Fruit fly (Drosophila melanogaster) whole organism, embryonic: ENCODE results near the gene CG6254.
A peak's percentile ranks its signal among the peaks of the same experiment; 100 is the strongest.

Experiments used
- Ada2b ChIP-seq: fragments of 200-800 bp; sonication (Bioruptor generic); IDR thresholded peaks from 2 replicates; pipeline ENCODE4 v1.3.6; 2022; ENCODE audit warnings: missing biosample characterization, missing genetic modification characterization
- Aef1 ChIP-seq: fragments of 200-800 bp; sonication (Bioruptor generic); IDR thresholded peaks from 3 replicates; pipeline ENCODE4 v1.3.6; 2022; ENCODE audit warnings: missing biosample characterization, missing genetic modification characterization
- Asciz ChIP-seq: fragments of 200-800 bp; sonication (Bioruptor generic); optimal IDR thresholded peaks from 2 replicates; lab custom pipeline; 2017; ENCODE audit warnings: missing biosample characterization, mild to moderate bottlenecking, missing genetic modification characterization, missing genetic modification reagents
- Atf3 ChIP-seq: fragments of 200-800 bp; sonication (Bioruptor generic); optimal IDR thresholded peaks from 3 replicates; lab custom pipeline; 2016; ENCODE audit warnings: missing biosample characterization, missing genetic modification characterization
- CG10274 ChIP-seq: fragments of 200-800 bp; sonication (Bioruptor generic); optimal IDR thresholded peaks from 3 replicates; lab custom pipeline; 2017; ENCODE audit warnings: missing biosample characterization, mild to moderate bottlenecking, missing genetic modification characterization
- CG10979 ChIP-seq: fragments of 200-800 bp; sonication (Bioruptor generic); optimal IDR thresholded peaks from 2 replicates; lab custom pipeline; 2018; ENCODE audit warnings: missing biosample characterization, mild to moderate bottlenecking, missing genetic modification characterization, moderate library complexity
- CG13624 ChIP-seq: fragments of 200-800 bp; sonication (Bioruptor generic); optimal IDR thresholded peaks from 2 replicates; lab custom pipeline; 2016; ENCODE audit warnings: missing biosample characterization, missing genetic modification characterization
- CG13775 ChIP-seq: fragments of 200-800 bp; sonication (Bioruptor generic); optimal IDR thresholded peaks from 3 replicates; lab custom pipeline; 2017; ENCODE audit warnings: missing biosample characterization, mild to moderate bottlenecking, missing genetic modification characterization
- CG15601 ChIP-seq: fragments of 200-800 bp; sonication (Bioruptor generic); optimal IDR thresholded peaks from 3 replicates; lab custom pipeline; 2019; ENCODE audit warnings: missing biosample characterization, mild to moderate bottlenecking, missing genetic modification characterization, moderate library complexity
- CG15696 ChIP-seq: fragments of 200-800 bp; sonication (Bioruptor generic); optimal IDR thresholded peaks from 2 replicates; lab custom pipeline; 2019; ENCODE audit warnings: missing biosample characterization, mild to moderate bottlenecking, missing genetic modification characterization, moderate library complexity
- CG16815 ChIP-seq: fragments of 200-800 bp; sonication (Bioruptor generic); optimal IDR thresholded peaks from 3 replicates; lab custom pipeline; 2017; ENCODE audit warnings: missing biosample characterization, mild to moderate bottlenecking, missing genetic modification characterization
- CG16863 ChIP-seq: fragments of 200-800 bp; sonication (Bioruptor generic); optimal IDR thresholded peaks from 3 replicates; lab custom pipeline; 2016; ENCODE audit warnings: missing biosample characterization, missing genetic modification characterization
- CG17359 ChIP-seq: fragments of 200-800 bp; sonication (Bioruptor generic); optimal IDR thresholded peaks from 3 replicates; lab custom pipeline; 2018; ENCODE audit warnings: missing biosample characterization, mild to moderate bottlenecking, missing genetic modification characterization, moderate library complexity
- CG17385 ChIP-seq: fragments of 200-800 bp; sonication (Bioruptor generic); optimal IDR thresholded peaks from 3 replicates; lab custom pipeline; 2018; ENCODE audit warnings: missing biosample characterization, mild to moderate bottlenecking, missing genetic modification characterization
- CG2120 ChIP-seq: fragments of 200-800 bp; sonication (Bioruptor generic); optimal IDR thresholded peaks from 3 replicates; lab custom pipeline; 2016; ENCODE audit warnings: missing biosample characterization, missing genetic modification characterization
- CG30403 ChIP-seq: fragments of 200-800 bp; sonication (Bioruptor generic); optimal IDR thresholded peaks from 3 replicates; lab custom pipeline; 2016; ENCODE audit warnings: missing biosample characterization, missing genetic modification characterization
- CG30431 ChIP-seq: fragments of 200-800 bp; sonication (Bioruptor generic); optimal IDR thresholded peaks from 2 replicates; lab custom pipeline; 2017; ENCODE audit warnings: missing biosample characterization, missing genetic modification characterization
- CG31441 ChIP-seq: fragments of 200-800 bp; sonication (Bioruptor generic); IDR thresholded peaks from 2 replicates; pipeline ENCODE4 v1.3.6; 2022; ENCODE audit warnings: missing biosample characterization, missing genetic modification characterization
- CG34422 ChIP-seq: fragments of 200-800 bp; sonication (Bioruptor generic); IDR thresholded peaks from 3 replicates; pipeline ENCODE4 v1.3.6; 2022; ENCODE audit warnings: missing biosample characterization, missing genetic modification characterization
- CG5180 ChIP-seq: fragments of 200-800 bp; sonication (Bioruptor generic); optimal IDR thresholded peaks from 3 replicates; lab custom pipeline; 2017; ENCODE audit warnings: missing biosample characterization, missing genetic modification characterization, mild to moderate bottlenecking, moderate library complexity, missing genetic modification reagents
- CG9609 ChIP-seq: fragments of 200-800 bp; sonication (Bioruptor generic); optimal IDR thresholded peaks from 3 replicates; lab custom pipeline; 2016; ENCODE audit warnings: missing biosample characterization, missing genetic modification characterization
- CG9797 ChIP-seq: fragments of 200-800 bp; sonication (Bioruptor generic); optimal IDR thresholded peaks from 3 replicates; lab custom pipeline; 2018; ENCODE audit warnings: missing biosample characterization, mild to moderate bottlenecking, missing genetic modification characterization
- D19A ChIP-seq: fragments of 200-800 bp; optimal IDR thresholded peaks from 3 replicates; lab custom pipeline; 2019; ENCODE audit warnings: missing biosample characterization, mild to moderate bottlenecking, missing genetic modification characterization, moderate library complexity
- Dip3 ChIP-seq: fragments of 200-800 bp; sonication (Bioruptor generic); optimal IDR thresholded peaks from 3 replicates; lab custom pipeline; 2016; ENCODE audit warnings: missing biosample characterization, missing genetic modification characterization
- Med ChIP-seq: fragments of 200-800 bp; sonication (Bioruptor generic); peaks from one replicate; lab custom pipeline; 2016; ENCODE audit warnings: missing biosample characterization, missing genetic modification characterization, mild to moderate bottlenecking, inconsistent platforms, moderate library complexity
- Mes4 ChIP-seq: fragments of 200-800 bp; sonication (Bioruptor generic); optimal IDR thresholded peaks from 2 replicates; lab custom pipeline; 2016; ENCODE audit warnings: missing biosample characterization, missing genetic modification characterization
- Myb ChIP-seq: fragments of 200-800 bp; sonication (Bioruptor generic); optimal IDR thresholded peaks from 2 replicates; lab custom pipeline; 2016; ENCODE audit warnings: missing biosample characterization, missing genetic modification characterization
- NfI ChIP-seq: fragments of 200-800 bp; sonication (Bioruptor generic); optimal IDR thresholded peaks from 3 replicates; lab custom pipeline; 2018; ENCODE audit warnings: missing biosample characterization, mild to moderate bottlenecking, missing genetic modification characterization, moderate library complexity
- Opbp ChIP-seq: fragments of 200-800 bp; sonication (Bioruptor generic); IDR thresholded peaks from 3 replicates; pipeline ENCODE4 v1.3.6; 2022; ENCODE audit warnings: missing biosample characterization, missing genetic modification characterization; ENCODE audit not compliant: partially characterized antibody
- Sox102F ChIP-seq: fragments of 200-800 bp; sonication (Bioruptor generic); optimal IDR thresholded peaks from 2 replicates; lab custom pipeline; 2018; ENCODE audit warnings: missing biosample characterization, mild to moderate bottlenecking, missing genetic modification characterization, moderate library complexity
- Tbp ChIP-seq: fragments of >200 bp; optimal IDR thresholded peaks from 2 replicates; lab custom pipeline; 2018; ENCODE audit warnings: missing biosample characterization, missing genetic modification characterization
- Trl ChIP-seq, 3 experiments: fragments of >200 bp in 2 of 3; fragments of 200-800 bp in 1 of 3; sonication (Bioruptor generic) in 1 of 3; optimal IDR thresholded peaks; 2 replicates in 1 of 3; 3 replicates in 2 of 3; lab custom pipeline; 2016 to 2017; ENCODE audit warnings: missing biosample characterization in 1 of 3, missing genetic modification characterization in 1 of 3
- bsh ChIP-seq, 2 experiments: fragments of 200-800 bp; sonication (Bioruptor generic); optimal IDR thresholded peaks; 2 replicates each; lab custom pipeline; 2017 to 2018; ENCODE audit warnings: mild to moderate bottlenecking in 2 of 2, missing biosample characterization in 2 of 2, missing genetic modification characterization in 2 of 2, moderate library complexity in 1 of 2
- cad ChIP-seq: fragments of >200 bp; optimal IDR thresholded peaks from 2 replicates; lab custom pipeline; 2017; ENCODE audit warnings: missing biosample characterization, missing genetic modification characterization
- da ChIP-seq: fragments of 200-800 bp; sonication (Bioruptor generic); optimal IDR thresholded peaks from 2 replicates; lab custom pipeline; 2016; ENCODE audit warnings: missing biosample characterization, missing genetic modification characterization
- dimm ChIP-seq: fragments of 200-800 bp; sonication (Bioruptor generic); IDR thresholded peaks from 2 replicates; pipeline ENCODE4 v1.3.6; 2022; ENCODE audit warnings: missing biosample characterization, missing genetic modification characterization
- gt ChIP-seq: fragments of 200-800 bp; sonication (Bioruptor generic); IDR thresholded peaks from 2 replicates; pipeline ENCODE4 v1.3.6; 2022; ENCODE audit warnings: missing biosample characterization, missing genetic modification characterization
- jumu ChIP-seq: fragments of 200-800 bp; sonication (Bioruptor generic); optimal IDR thresholded peaks from 3 replicates; lab custom pipeline; 2016; ENCODE audit warnings: missing biosample characterization, missing genetic modification characterization
- lola ChIP-seq, 3 experiments: fragments of >200 bp in 2 of 3; fragments of 200-800 bp in 1 of 3; sonication (Bioruptor generic) in 1 of 3; optimal IDR thresholded peaks; 2 replicates each; lab custom pipeline; 2017 to 2019; ENCODE audit warnings: missing biosample characterization in 3 of 3, missing genetic modification characterization in 3 of 3, mild to moderate bottlenecking in 1 of 3, moderate library complexity in 1 of 3
- maf-S ChIP-seq: fragments of 200-800 bp; sonication (Bioruptor generic); optimal IDR thresholded peaks from 2 replicates; lab custom pipeline; 2016; ENCODE audit warnings: missing biosample characterization, missing genetic modification characterization
- pros ChIP-seq: fragments of 200-800 bp; sonication (Bioruptor generic); optimal IDR thresholded peaks from 3 replicates; lab custom pipeline; 2019; ENCODE audit warnings: missing biosample characterization, mild to moderate bottlenecking, missing genetic modification characterization, moderate library complexity
- sc ChIP-seq, 3 experiments: fragments of >200 bp in 2 of 3; fragments of 200-800 bp in 1 of 3; sonication (Bioruptor generic) in 1 of 3; optimal IDR thresholded peaks; 2 replicates in 2 of 3; 3 replicates in 1 of 3; lab custom pipeline; 2017; ENCODE audit warnings: mild to moderate bottlenecking in 1 of 3, missing biosample characterization in 1 of 3, missing genetic modification characterization in 1 of 3, missing genetic modification reagents in 1 of 3
- sens ChIP-seq: fragments of 200-800 bp; sonication (Bioruptor generic); peaks from one replicate; lab custom pipeline; 2016; ENCODE audit warnings: missing biosample characterization, missing genetic modification characterization
- sisA ChIP-seq: fragments of 200-800 bp; sonication (Bioruptor generic); IDR thresholded peaks from 2 replicates; pipeline ENCODE4 v1.3.6; 2022; ENCODE audit warnings: missing biosample characterization, missing genetic modification characterization
- slbo ChIP-seq: fragments of 200-800 bp; sonication (Bioruptor generic); IDR thresholded peaks from 2 replicates; pipeline ENCODE4 v1.3.6; 2022; ENCODE audit warnings: missing biosample characterization, missing genetic modification characterization
- stc ChIP-seq: fragments of 200-800 bp; sonication (Bioruptor generic); IDR thresholded peaks from 2 replicates; pipeline ENCODE4 v1.3.6; 2022; ENCODE audit warnings: missing biosample characterization, missing genetic modification characterization
- sug ChIP-seq: fragments of 200-800 bp; optimal IDR thresholded peaks from 2 replicates; lab custom pipeline; 2019; ENCODE audit warnings: missing biosample characterization, mild to moderate bottlenecking, missing genetic modification characterization, moderate library complexity
- toy ChIP-seq: fragments of 200-800 bp; sonication (Bioruptor generic); IDR thresholded peaks from 2 replicates; pipeline ENCODE4 v1.3.6; 2022; ENCODE audit warnings: missing biosample characterization, missing genetic modification characterization
- zen2 ChIP-seq: fragments of 200-800 bp; sonication (Bioruptor generic); IDR thresholded peaks from 3 replicates; pipeline ENCODE4 v1.3.6; 2022; ENCODE audit warnings: missing biosample characterization, missing genetic modification characterization; ENCODE audit not compliant: partially characterized antibody
- zfh2 ChIP-seq: fragments of 200-800 bp; sonication (Bioruptor generic); optimal IDR thresholded peaks from 2 replicates; lab custom pipeline; 2016; ENCODE audit warnings: missing biosample characterization, missing genetic modification characterization

CG6254 gene

dm6 chr3R:10130091-10130490 lies 31.0 kb downstream of the CG6254 start (continued):
- TF ChIP-seq sc (optimal IDR thresholded peaks at IDR 0.05; lab: Kevin White, UChicago): no peak
- TF ChIP-seq sc (GFP tag; optimal IDR thresholded peaks at IDR 0.05; lab: Kevin White, UChicago): no peak
- TF ChIP-seq gt (GFP tag; lab: Robert Waterston, UW): no peak
- no peak for TF ChIP-seq CG9797 (GFP tag; lab: Kevin White, UChicago)
- TF ChIP-seq bsh (GFP tag; optimal IDR thresholded peaks at IDR 0.05; lab: Kevin White, UChicago): peak in 1 of 2 experiments; percentile 72
- TF ChIP-seq Dip3 (GFP tag; lab: Kevin White, UChicago): peak; percentile 37
- peak; percentile 41 for TF ChIP-seq NfI (GFP tag; lab: Kevin White, UChicago)
- no peak for TF ChIP-seq jumu (GFP tag; lab: Kevin White, UChicago)
- TF ChIP-seq D19A (tag; lab: Kevin White, UChicago): peak; percentile 40
- TF ChIP-seq CG30403: peak; percentile 60
- TF ChIP-seq cad (GFP tag; lab: Kevin White, UChicago): no peak
- peak; percentile 74 for TF ChIP-seq CG17359 (tag; lab: Kevin White, UChicago)
- TF ChIP-seq CG15696 (tag; lab: Kevin White, UChicago): peak; percentile 5
- TF ChIP-seq CG34422 (GFP tag; lab: Robert Waterston, UW): 0 out of 3 replicates have a peak, but pooled peaks have one; percentile 36
- no peak; the same call in 2 of the 3 replicates for TF ChIP-seq Aef1 (GFP tag; lab: Robert Waterston, UW)
- TF ChIP-seq CG10979: peak; percentile 45
- peak; percentile 11 for TF ChIP-seq CG5180
- TF ChIP-seq CG16815: peak; percentile 8
- TF ChIP-seq CG30431 (GFP tag; lab: Kevin White, UChicago): no peak
- TF ChIP-seq Trl (optimal IDR thresholded peaks at IDR 0.05; lab: Kevin White, UChicago): no peak
- TF ChIP-seq Trl (GFP tag; optimal IDR thresholded peaks at IDR 0.05; lab: Kevin White, UChicago): peak; percentile 21
- TF ChIP-seq CG13775 (GFP tag; lab: Kevin White, UChicago): peak; percentile 43
- no peak for TF ChIP-seq pros (GFP tag; lab: Kevin White, UChicago)
- TF ChIP-seq Asciz (GFP tag; lab: Kevin White, UChicago): peak; percentile 36
- TF ChIP-seq sisA (GFP tag; lab: Robert Waterston, UW): peak; percentile 58
- TF ChIP-seq stc (GFP tag; lab: Robert Waterston, UW): peak; percentile 28; the same call in 1 of the 2 replicates
- peak; percentile 76 for TF ChIP-seq Sox102F (GFP tag; lab: Kevin White, UChicago)
- TF ChIP-seq Ada2b: peak; percentile 50; the same call in 1 of the 2 replicates
- TF ChIP-seq toy (GFP tag; lab: Robert Waterston, UW): no peak
- TF ChIP-seq CG9609: no peak
- no peak for TF ChIP-seq CG10274 (GFP tag; lab: Kevin White, UChicago)
- TF ChIP-seq sens: peak; percentile 91
- TF ChIP-seq lola (GFP tag; optimal IDR thresholded peaks at IDR 0.05; lab: Kevin White, UChicago): peak in 1 of 3 experiments; percentile 24
- peak; percentile 81 for TF ChIP-seq slbo (GFP tag; lab: Robert Waterston, UW)
- TF ChIP-seq Atf3 (GFP tag; lab: Kevin White, UChicago): no peak
- TF ChIP-seq maf-S (GFP tag; lab: Kevin White, UChicago): no peak
- TF ChIP-seq CG15601 (tag; lab: Kevin White, UChicago): peak; percentile 23
- TF ChIP-seq Tbp (GFP tag; lab: Kevin White, UChicago): no peak
- no peak for TF ChIP-seq Opbp (GFP tag; lab: Robert Waterston, UW)
- TF ChIP-seq CG31441 (GFP tag; lab: Robert Waterston, UW): peak; percentile 64
- no peak for TF ChIP-seq Mes4 (GFP tag; lab: Kevin White, UChicago)
- no peak for TF ChIP-seq CG16863
- TF ChIP-seq zfh2 (GFP tag; lab: Kevin White, UChicago): peak; percentile 1
- TF ChIP-seq zen2: no peak
- no peak for TF ChIP-seq da
- TF ChIP-seq Myb (GFP tag; lab: Kevin White, UChicago): peak; percentile 8
- TF ChIP-seq dimm (GFP tag; lab: Robert Waterston, UW): no peak
- TF ChIP-seq CG2120 (GFP tag; lab: Kevin White, UChicago): peak; percentile 81
- peak; percentile 90 for TF ChIP-seq Med (GFP tag; lab: Kevin White, UChicago)
- peak; percentile 33 for TF ChIP-seq sug (tag; lab: Kevin White, UChicago)
- TF ChIP-seq CG17385 (GFP tag; lab: Kevin White, UChicago): peak; percentile 67
- peak; percentile 44 for TF ChIP-seq CG13624 (GFP tag; lab: Kevin White, UChicago)
